Fruit fly (Drosophila melanogaster): ENCODE data around the gene CG2116.

DNA sequence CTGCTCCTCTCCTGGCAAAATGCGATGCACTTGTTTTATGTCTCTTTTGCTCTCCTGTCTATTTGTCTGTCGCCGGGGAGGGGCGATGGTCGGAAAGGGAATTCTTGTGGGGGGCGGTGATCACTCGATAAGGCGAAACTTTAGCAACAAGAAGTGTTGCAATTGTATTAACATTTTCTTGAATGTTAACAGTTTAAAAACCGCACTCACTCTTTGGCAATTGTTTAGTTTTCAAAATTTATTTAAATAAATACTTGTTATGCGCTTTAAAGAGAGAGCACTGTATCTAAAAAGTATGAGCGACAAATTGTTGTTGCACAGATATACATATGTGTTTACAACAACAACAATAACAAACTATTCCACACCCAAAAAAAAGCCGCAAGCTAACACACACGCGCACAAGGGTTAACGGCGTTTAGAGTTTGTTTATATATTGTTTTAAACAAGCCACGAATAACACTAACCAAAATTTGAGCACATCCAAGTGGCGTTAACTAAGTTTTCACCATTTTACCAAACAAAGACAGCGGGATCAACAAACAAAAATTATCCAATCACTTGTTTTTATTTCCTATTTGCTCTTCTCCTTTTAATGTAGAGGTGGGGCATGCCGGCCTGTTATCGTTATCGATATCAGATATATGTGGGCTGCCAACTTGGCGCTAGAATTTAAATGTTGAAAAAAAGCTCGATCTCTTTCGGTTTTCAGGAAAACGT, 28.0 kb upstream of the CG2116 start, which contains the start of gene CG2258:
- TF ChIP-seq CG11617 (GFP tag; optimal IDR thresholded peaks at IDR 0.05) (peak; percentile 88), cic (GFP tag; optimal IDR thresholded peaks at IDR 0.05) (peak; percentile 59), Mnt (GFP tag; optimal IDR thresholded peaks at IDR 0.05) (peak; percentile 89), tj (GFP tag; optimal IDR thresholded peaks at IDR 0.05) (peak; percentile 71), bab1 (GFP tag; optimal IDR thresholded peaks at IDR 0.05) (peak; percentile 97), Crg-1 (GFP tag; optimal IDR thresholded peaks at IDR 0.05) (peak; percentile 91), cnc (optimal IDR thresholded peaks at IDR 0.05) (no peak), CG5204 (GFP tag; optimal IDR thresholded peaks at IDR 0.05) (peak; percentile 87), CG7045 (GFP tag; optimal IDR thresholded peaks at IDR 0.05) (peak; percentile 92)

Data from whole organism, adult.